Fruit fly (Drosophila melanogaster): ENCODE data around the gene sina.

The sina gene

DNA sequence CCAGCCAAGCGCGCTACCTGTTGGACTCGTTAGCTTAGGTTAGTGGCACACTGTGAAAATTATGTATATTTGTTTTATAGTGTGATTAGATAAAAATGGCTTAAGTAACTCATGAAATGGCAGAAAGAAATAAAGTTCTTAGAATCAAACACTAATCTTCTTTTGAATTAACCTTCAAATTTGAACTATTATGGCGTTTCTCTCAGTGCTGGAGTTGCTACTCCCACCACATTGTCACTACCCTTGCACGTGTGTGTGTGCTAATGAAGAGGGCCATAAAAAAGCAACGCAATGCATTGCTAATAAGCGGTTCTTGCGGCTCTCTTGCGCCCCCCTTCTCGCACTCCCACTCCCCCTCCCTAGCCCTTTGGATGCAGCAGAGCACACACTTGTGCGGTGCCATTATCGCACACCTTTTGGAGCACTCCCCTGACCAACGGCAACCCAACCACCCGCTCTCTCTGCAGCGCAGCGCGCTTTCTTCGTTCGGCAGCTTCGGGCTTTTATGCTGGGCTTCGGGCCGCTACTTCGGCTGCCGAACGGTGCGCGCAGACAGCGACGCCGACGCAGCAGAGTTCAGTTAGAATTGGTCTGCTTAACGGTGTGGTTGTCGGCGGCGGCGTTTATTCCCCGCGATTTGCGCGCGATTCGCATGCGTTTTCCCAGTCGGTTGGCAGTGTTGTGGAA is 37.2 kb downstream of the sina start (continued):
- TF ChIP-seq CG7556 (GFP tag; optimal IDR thresholded peaks at IDR 0.05) (peak; percentile 92), dpn (GFP tag; optimal IDR thresholded peaks at IDR 0.05) (peak; percentile 86 to 92), chif (GFP tag; optimal IDR thresholded peaks at IDR 0.05) (peak; percentile 85 to 91), peb (GFP tag; IDR thresholded peaks at IDR 0.05) (peak; percentile 90), MTF-1 (GFP tag; optimal IDR thresholded peaks at IDR 0.05; ENCODE audit: borderline replicate concordance) (peak; percentile 80), br (optimal IDR thresholded peaks at IDR 0.05) (no peak), CG1792 (GFP tag; optimal IDR thresholded peaks at IDR 0.05) (peak; percentile 77), cg (GFP tag; optimal IDR thresholded peaks at IDR 0.05) (peak; percentile 72), CG14441 (GFP tag; IDR thresholded peaks at IDR 0.05) (peak; percentile 90), NfI (GFP tag; optimal IDR thresholded peaks at IDR 0.05) (peak; percentile 85), CG10267 (tag; optimal IDR thresholded peaks at IDR 0.05) (peak; percentile 85), pzg (GFP tag; optimal IDR thresholded peaks at IDR 0.05) (no peak), unc-4 (GFP tag; IDR thresholded peaks at IDR 0.05; ENCODE audit: partially characterized antibody) (no peak), pum (GFP tag; optimal IDR thresholded peaks at IDR 0.05) (peak; percentile 89), CG6689 (GFP tag; IDR thresholded peaks at IDR 0.05) (peak; percentile 92), MBD-R2 (GFP tag; IDR thresholded peaks at IDR 0.05) (peak; percentile 54; the same call in 1 of the 2 replicates), CG9609 (GFP tag; optimal IDR thresholded peaks at IDR 0.05) (peak; percentile 84), CG17385 (GFP tag; optimal IDR thresholded peaks at IDR 0.05) (peak; percentile 88), Rfx (GFP tag; IDR thresholded peaks at IDR 0.05) (peak; percentile 75), schlank (tag; optimal IDR thresholded peaks at IDR 0.05) (no peak), YL-1 (GFP tag; optimal IDR thresholded peaks at IDR 0.05) (peak; percentile 26), CG7357 (GFP tag; IDR thresholded peaks at IDR 0.05) (peak; percentile 86), Dll (GFP tag; IDR thresholded peaks at IDR 0.05; ENCODE audit: partially characterized antibody) (no peak; the same call in 3 of the 4 replicates), CG10979 (tag; optimal IDR thresholded peaks at IDR 0.05) (peak; percentile 95), lab (GFP tag; optimal IDR thresholded peaks at IDR 0.05) (peak; percentile 87), CG5953 (GFP tag; IDR thresholded peaks at IDR 0.05) (peak; percentile 90), Side (GFP tag; optimal IDR thresholded peaks at IDR 0.05) (peak; percentile 86), Dbx (GFP tag; IDR thresholded peaks at IDR 0.05) (peak; percentile 78), CG1603 (tag; optimal IDR thresholded peaks at IDR 0.05) (peak; percentile 95), Dad (GFP tag; optimal IDR thresholded peaks at IDR 0.05) (peak; percentile 85), CG7745 (tag; optimal IDR thresholded peaks at IDR 0.05) (no peak), CrebB (tag; optimal IDR thresholded peaks at IDR 0.05) (peak; percentile 78), bab2 (GFP tag; optimal IDR thresholded peaks at IDR 0.05) (peak; percentile 91), sug (tag; optimal IDR thresholded peaks at IDR 0.05) (peak; percentile 48), Dip3 (GFP tag; optimal IDR thresholded peaks at IDR 0.05) (no peak), Pdp1 (GFP tag; optimal IDR thresholded peaks at IDR 0.05) (peak; percentile 86 to 90), sim (GFP tag; IDR thresholded peaks at IDR 0.05) (peak; percentile 86), gro (GFP tag; optimal IDR thresholded peaks at IDR 0.05) (peak; percentile 35), bsh (GFP tag; optimal IDR thresholded peaks at IDR 0.05) (peak; percentile 59 to 97), dimm (GFP tag; IDR thresholded peaks at IDR 0.05) (peak; percentile 88), Lpt (GFP tag; optimal IDR thresholded peaks at IDR 0.05) (no peak), nerfin-1 (tag; optimal IDR thresholded peaks at IDR 0.05) (peak; percentile 88), CG12104 (GFP tag; optimal IDR thresholded peaks at IDR 0.05) (peak; percentile 82), CG8359 (GFP tag; optimal IDR thresholded peaks at IDR 0.05; ENCODE audit: borderline replicate concordance) (peak; percentile 100), aop (GFP tag; IDR thresholded peaks at IDR 0.05) (no peak), CG33557 (GFP tag; optimal IDR thresholded peaks at IDR 0.05) (peak; percentile 57), CG11456 (GFP tag; IDR thresholded peaks at IDR 0.05) (peak; percentile 82), CG6272 (GFP tag; IDR thresholded peaks at IDR 0.05) (peak; percentile 71), CG11093 (GFP tag; IDR thresholded peaks at IDR 0.05) (peak; percentile 88), CG3407 (GFP tag; optimal IDR thresholded peaks at IDR 0.05) (peak; percentile 91)
